Worm (Caenorhabditis elegans) whole organism, L1 larva: ENCODE measurements around the gene pals-19.

Experiments used
- C16A3.4 ChIP-seq: fragments of 150-350 bp; optimal IDR thresholded peaks from 2 replicates; lab custom pipeline; 2014; ENCODE audit warnings: missing biosample characterization, missing genetic modification characterization
- C34B4.2 ChIP-seq: sonication (generic microtip); optimal IDR thresholded peaks from 2 replicates; lab custom pipeline; 2017; ENCODE audit warnings: mild to moderate bottlenecking, missing genetic modification characterization, missing compliant biosample characterization
- aly-2 ChIP-seq: fragments of 150-350 bp; optimal IDR thresholded peaks from 2 replicates; lab custom pipeline; 2014; ENCODE audit warnings: missing biosample characterization, missing genetic modification characterization
- blmp-1 ChIP-seq: fragments of 150-350 bp; optimal IDR thresholded peaks from 2 replicates; lab custom pipeline; 2014; ENCODE audit warnings: missing biosample characterization, missing genetic modification characterization
- ceh-82 ChIP-seq, 3 experiments: fragments of 150-350 bp in 1 of 3; sonication (generic microtip) in 2 of 3; optimal IDR thresholded peaks; 2 replicates each; lab custom pipeline; 2014 to 2017; ENCODE audit warnings: missing biosample characterization in 3 of 3, missing genetic modification characterization in 3 of 3
- ceh-88 ChIP-seq: fragments of 200-800 bp; sonication (Bioruptor generic); IDR thresholded peaks from 2 replicates; pipeline ENCODE4 v1.3.6; 2022; ENCODE audit warnings: missing genetic modification characterization, missing compliant biosample characterization
- ces-1 ChIP-seq: fragments of 150-350 bp; optimal IDR thresholded peaks from 2 replicates; lab custom pipeline; 2014; ENCODE audit warnings: missing biosample characterization, missing genetic modification reagents, missing genetic modification characterization
- dpl-1 ChIP-seq, 3 experiments: fragments of 150-350 bp in 2 of 3; sonication (generic microtip) in 1 of 3; optimal IDR thresholded peaks; 2 replicates each; lab custom pipeline; 2014 to 2017; ENCODE audit warnings: missing biosample characterization in 3 of 3, missing genetic modification characterization in 3 of 3, missing genetic modification reagents in 3 of 3
- dsc-1 ChIP-seq: sonication (generic microtip); optimal IDR thresholded peaks from 2 replicates; lab custom pipeline; 2016; ENCODE audit warnings: mild to moderate bottlenecking, missing genetic modification characterization, missing compliant biosample characterization
- efl-1 ChIP-seq, 4 experiments: fragments of 150-350 bp; optimal IDR thresholded peaks in 3 of 4; peaks in 1 of 4; 1 replicate in 1 of 4; 2 replicates in 3 of 4; lab custom pipeline; 2014; ENCODE audit warnings: missing biosample characterization in 2 of 4, missing genetic modification characterization in 2 of 4, missing genetic modification reagents in 2 of 4
- egl-13 ChIP-seq: sonication (generic microtip); optimal IDR thresholded peaks from 2 replicates; lab custom pipeline; 2016; ENCODE audit warnings: missing genotype, missing genetic modification reagents, missing genetic modification characterization, missing compliant biosample characterization
- egl-27 ChIP-seq, 2 experiments: fragments of 150-350 bp in 1 of 2; sonication (generic microtip); optimal IDR thresholded peaks; 3 replicates each; lab custom pipeline; 2017 to 2018; ENCODE audit warnings: missing biosample characterization in 2 of 2, missing genetic modification characterization in 2 of 2, missing genetic modification reagents in 2 of 2
- elt-3 ChIP-seq, 6 experiments: fragments of 150-350 bp in 1 of 6; sonication (generic microtip); optimal IDR thresholded peaks; 2 replicates each; lab custom pipeline; 2017 to 2018; ENCODE audit warnings: missing biosample characterization in 6 of 6, missing genetic modification characterization in 6 of 6, inconsistent platforms in 1 of 6
- fos-1 ChIP-seq: fragments of 150-350 bp; optimal IDR thresholded peaks from 2 replicates; lab custom pipeline; 2014; ENCODE audit warnings: missing biosample characterization, missing genetic modification characterization
- grh-1 ChIP-seq: fragments of 200-800 bp; sonication (Bioruptor generic); IDR thresholded peaks from 2 replicates; pipeline ENCODE4 v1.3.6; 2022; ENCODE audit warnings: missing genetic modification reagents, missing genetic modification characterization, missing compliant biosample characterization
- hpl-2 ChIP-seq: fragments of 150-350 bp; optimal IDR thresholded peaks from 2 replicates; lab custom pipeline; 2014; ENCODE audit warnings: missing biosample characterization, missing genetic modification reagents, missing genetic modification characterization
- irx-1 ChIP-seq: sonication (generic microtip); optimal IDR thresholded peaks from 2 replicates; lab custom pipeline; 2016; ENCODE audit warnings: missing genetic modification characterization, missing compliant biosample characterization
- isw-1 ChIP-seq: fragments of 200-800 bp; sonication (Bioruptor generic); IDR thresholded peaks from 2 replicates; pipeline ENCODE4 v1.3.6; 2022; ENCODE audit warnings: missing genetic modification characterization, missing compliant biosample characterization
- jun-1 ChIP-seq: fragments of 150-350 bp; optimal IDR thresholded peaks from 2 replicates; lab custom pipeline; 2014; ENCODE audit warnings: missing biosample characterization, missing genetic modification reagents, missing genetic modification characterization
- lin-13 ChIP-seq: fragments of 150-350 bp; optimal IDR thresholded peaks from 2 replicates; lab custom pipeline; 2014; ENCODE audit warnings: missing biosample characterization, missing genetic modification reagents, missing genetic modification characterization
- lin-14 ChIP-seq: fragments of 200-800 bp; sonication (Bioruptor generic); optimal IDR thresholded peaks from 2 replicates; lab custom pipeline; 2018; ENCODE audit warnings: mild to moderate bottlenecking, missing genetic modification characterization, moderate library complexity, missing compliant biosample characterization
- lin-39 ChIP-seq: fragments of 150-350 bp; optimal IDR thresholded peaks from 2 replicates; lab custom pipeline; 2014; ENCODE audit warnings: missing biosample characterization, missing genetic modification reagents, missing genetic modification characterization
- lir-3 ChIP-seq: sonication (generic microtip); optimal IDR thresholded peaks from 2 replicates; lab custom pipeline; 2016; ENCODE audit warnings: mild to moderate bottlenecking, missing genetic modification characterization, moderate library complexity, missing compliant biosample characterization; ENCODE audit not compliant: poor library complexity
- lsy-2 ChIP-seq, 2 experiments: fragments of 150-350 bp; optimal IDR thresholded peaks; 2 replicates each; lab custom pipeline; 2014; ENCODE audit warnings: missing biosample characterization in 2 of 2, missing genetic modification characterization in 2 of 2
- mab-9 ChIP-seq: fragments of 200-800 bp; sonication (Bioruptor generic); IDR thresholded peaks from 2 replicates; pipeline ENCODE4 v1.3.6; 2022; ENCODE audit warnings: missing genetic modification reagents, missing genetic modification characterization, missing compliant biosample characterization
- mdl-1 ChIP-seq, 2 experiments: fragments of 150-350 bp; optimal IDR thresholded peaks; 2 replicates each; lab custom pipeline; 2014 to 2017; ENCODE audit warnings: missing biosample characterization in 2 of 2, missing genetic modification characterization in 2 of 2, inconsistent platforms in 1 of 2
- mef-2 ChIP-seq: fragments of 150-350 bp; optimal IDR thresholded peaks from 2 replicates; lab custom pipeline; 2014; ENCODE audit warnings: missing biosample characterization, missing genetic modification characterization
- mep-1 ChIP-seq: fragments of 150-350 bp; optimal IDR thresholded peaks from 2 replicates; lab custom pipeline; 2014; ENCODE audit warnings: missing biosample characterization, missing genetic modification characterization
- nhr-12 ChIP-seq: sonication (generic microtip); optimal IDR thresholded peaks from 2 replicates; lab custom pipeline; 2017; ENCODE audit warnings: missing biosample characterization, missing genetic modification characterization
- nhr-19 ChIP-seq: fragments of 200-800 bp; sonication (Bioruptor generic); conservative IDR thresholded peaks from 2 replicates; pipeline ENCODE4 v1.3.6; 2022; ENCODE audit warnings: missing genetic modification characterization, missing compliant biosample characterization
- nhr-20 ChIP-seq: sonication (generic microtip); optimal IDR thresholded peaks from 2 replicates; lab custom pipeline; 2016; ENCODE audit warnings: mild to moderate bottlenecking, missing genetic modification characterization, missing compliant biosample characterization
- nhr-47 ChIP-seq: sonication (generic microtip); optimal IDR thresholded peaks from 2 replicates; lab custom pipeline; 2016; ENCODE audit warnings: mild to moderate bottlenecking, missing genetic modification characterization, moderate library complexity, missing compliant biosample characterization
- nhr-71 ChIP-seq: sonication (generic microtip); optimal IDR thresholded peaks from 2 replicates; lab custom pipeline; 2016; ENCODE audit warnings: mild to moderate bottlenecking, missing genetic modification characterization, moderate library complexity, missing compliant biosample characterization
- nhr-76 ChIP-seq: sonication (generic microtip); optimal IDR thresholded peaks from 2 replicates; lab custom pipeline; 2017; ENCODE audit warnings: missing biosample characterization, missing genetic modification characterization
- nhr-77 ChIP-seq: fragments of 150-350 bp; optimal IDR thresholded peaks from 2 replicates; lab custom pipeline; 2014; ENCODE audit warnings: missing biosample characterization, missing genetic modification characterization
- nhr-85 ChIP-seq: sonication (generic microtip); peaks from one replicate; lab custom pipeline; 2016; ENCODE audit warnings: missing genetic modification characterization, inconsistent platforms, missing compliant biosample characterization
- nhr-90 ChIP-seq: sonication (generic microtip); optimal IDR thresholded peaks from 2 replicates; lab custom pipeline; 2016; ENCODE audit warnings: mild to moderate bottlenecking, missing genetic modification characterization, missing compliant biosample characterization; ENCODE audit not compliant: poor library complexity
- pax-3 ChIP-seq: fragments of 200-800 bp; sonication (Bioruptor generic); optimal IDR thresholded peaks from 2 replicates; lab custom pipeline; 2018; ENCODE audit warnings: mild to moderate bottlenecking, missing genetic modification characterization, moderate library complexity, missing compliant biosample characterization
- skn-1 ChIP-seq: fragments of 150-350 bp; optimal IDR thresholded peaks from 2 replicates; lab custom pipeline; 2014; ENCODE audit warnings: missing biosample characterization, missing genetic modification characterization
- snu-23 ChIP-seq: sonication (generic microtip); optimal IDR thresholded peaks from 2 replicates; lab custom pipeline; 2016; ENCODE audit warnings: missing genetic modification characterization, missing compliant biosample characterization
- sox-4 ChIP-seq: sonication (generic microtip); optimal IDR thresholded peaks from 2 replicates; lab custom pipeline; 2016; ENCODE audit warnings: missing genetic modification characterization, missing compliant biosample characterization
- swsn-7 ChIP-seq: sonication (generic microtip); optimal IDR thresholded peaks from 2 replicates; lab custom pipeline; 2016; ENCODE audit warnings: missing genetic modification characterization, missing compliant biosample characterization
- tbx-2 ChIP-seq: sonication (generic microtip); optimal IDR thresholded peaks from 2 replicates; lab custom pipeline; 2016; ENCODE audit warnings: missing genetic modification characterization, missing compliant biosample characterization
- unc-130 ChIP-seq: fragments of 150-350 bp; optimal IDR thresholded peaks from 2 replicates; lab custom pipeline; 2017; ENCODE audit warnings: missing biosample characterization, missing genetic modification characterization, inconsistent platforms
- unc-62 ChIP-seq: fragments of 150-350 bp; optimal IDR thresholded peaks from 2 replicates; lab custom pipeline; 2014; ENCODE audit warnings: missing biosample characterization, missing genetic modification reagents, missing genetic modification characterization
- ztf-11 ChIP-seq, 2 experiments: sonication (generic microtip); optimal IDR thresholded peaks; 2 replicates each; lab custom pipeline; 2016 to 2017; ENCODE audit warnings: missing genetic modification characterization in 2 of 2, missing biosample characterization in 1 of 2, missing compliant biosample characterization in 1 of 2

The pals-19 gene

DNA sequence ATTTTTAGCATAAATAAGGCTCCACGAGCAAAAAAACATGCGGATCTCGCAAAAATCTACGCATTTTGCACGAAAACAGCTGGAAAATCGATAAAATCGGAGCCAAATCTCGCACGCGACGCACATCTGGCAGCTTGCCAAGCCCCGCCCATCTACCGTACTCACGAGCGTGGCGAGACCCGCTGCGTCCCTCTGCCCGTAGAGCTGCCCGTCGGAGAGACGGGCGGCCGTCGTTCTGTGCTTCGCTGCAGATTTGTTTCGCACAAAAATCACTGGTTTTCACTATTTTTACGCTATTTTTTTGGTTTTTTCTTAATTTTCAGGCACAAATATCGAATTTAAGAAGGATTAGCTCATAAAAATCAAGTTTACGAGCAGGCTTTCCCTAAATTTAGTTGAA is 17.0 kb downstream of the pals-19 start (continued):
- TF ChIP-seq lir-3 (no peak), ztf-11 (tag; optimal IDR thresholded peaks at IDR 0.05; lab: Kevin White, UChicago) (peak in 1 of 2 experiments; percentile 73), blmp-1 (tag; lab: Kevin White, UChicago) (peak; percentile 28), nhr-12 (tag; lab: Kevin White, UChicago) (no peak), egl-27 (tag; optimal IDR thresholded peaks at IDR 0.05; lab: Kevin White, UChicago) (no peak), efl-1 (optimal IDR thresholded peaks at IDR 0.05; lab: Kevin White, UChicago) (peak; percentile 85 to 92), efl-1 (GFP tag; optimal IDR thresholded peaks at IDR 0.05 in 1 of 2; lab: Kevin White, UChicago) (peak; percentile 76 to 97), nhr-76 (tag; lab: Kevin White, UChicago) (no peak), nhr-90 (tag; lab: Kevin White, UChicago) (peak; percentile 85), pax-3 (peak; percentile 83), egl-13 (peak; percentile 77), jun-1 (peak; percentile 85), dsc-1 (tag; lab: Kevin White, UChicago) (peak; percentile 89), ceh-88 (no peak), ces-1 (GFP tag; lab: Kevin White, UChicago) (no peak), lsy-2 (tag; optimal IDR thresholded peaks at IDR 0.05; lab: Kevin White, UChicago) (peak; percentile 99), nhr-19 (GFP tag; lab: Robert Waterston, UW) (peak; percentile 89), nhr-85 (peak; percentile 93), nhr-20 (tag; lab: Kevin White, UChicago) (peak; percentile 87), C16A3.4 (tag; lab: Kevin White, UChicago) (peak; percentile 87), lin-13 (GFP tag; lab: Kevin White, UChicago) (peak; percentile 97), unc-130 (tag; lab: Kevin White, UChicago) (peak; percentile 70), mep-1 (tag; lab: Kevin White, UChicago) (peak; percentile 66), unc-62 (GFP tag; lab: Kevin White, UChicago) (no peak), lin-14 (GFP tag; lab: Kevin White, UChicago) (peak; percentile 90), mdl-1 (tag; optimal IDR thresholded peaks at IDR 0.05; lab: Kevin White, UChicago) (peak in 1 of 2 experiments; percentile 89), isw-1 (GFP tag; lab: Robert Waterston, UW) (peak; percentile 89), snu-23 (GFP tag; lab: Kevin White, UChicago) (peak; percentile 93), elt-3 (tag; optimal IDR thresholded peaks at IDR 0.05; lab: Kevin White, UChicago) (peak in 3 of 6 experiments; percentile 61 to 70 (median 69)), nhr-77 (tag; lab: Kevin White, UChicago) (peak; percentile 79), hpl-2 (GFP tag; lab: Kevin White, UChicago) (peak; percentile 70), dpl-1 (GFP tag; optimal IDR thresholded peaks at IDR 0.05; lab: Kevin White, UChicago) (peak; percentile 65 to 79 (median 79))

DNA sequence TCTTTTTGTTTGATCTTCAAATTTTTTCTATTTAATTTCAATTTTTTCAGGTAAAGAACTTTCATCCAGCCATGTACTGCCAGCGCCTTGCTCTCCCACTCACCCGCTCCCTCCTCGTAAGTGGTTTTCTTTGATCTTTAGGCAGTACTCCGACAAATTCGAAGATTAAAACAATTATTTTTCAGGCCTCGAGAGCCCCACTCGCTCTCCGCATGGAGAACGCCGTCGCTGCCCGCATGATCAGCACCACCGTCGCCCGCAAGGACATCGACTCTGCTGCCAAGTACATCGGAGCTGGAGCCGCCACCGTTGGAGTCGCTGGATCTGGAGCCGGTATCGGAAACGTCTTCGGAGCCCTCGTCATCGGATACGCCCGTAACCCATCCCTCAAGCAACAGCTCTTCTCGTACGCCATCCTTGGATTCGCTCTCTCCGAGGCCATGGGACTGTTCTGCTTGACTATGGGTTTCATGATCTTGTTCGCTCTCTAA is 17.5 kb downstream of the pals-19 start, which contains the start of gene Y82E9BR.3:
TSS of gene Y82E9BR.3 (plus strand) at position 51 of the 491 bp plus-strand sequence.
- TF ChIP-seq mab-9 (GFP tag; lab: Robert Waterston, UW): peak; percentile 11; the same call in 1 of the 2 replicates
- TF ChIP-seq fos-1: no peak
- TF ChIP-seq, all 84 proteins: peak for 1

DNA sequence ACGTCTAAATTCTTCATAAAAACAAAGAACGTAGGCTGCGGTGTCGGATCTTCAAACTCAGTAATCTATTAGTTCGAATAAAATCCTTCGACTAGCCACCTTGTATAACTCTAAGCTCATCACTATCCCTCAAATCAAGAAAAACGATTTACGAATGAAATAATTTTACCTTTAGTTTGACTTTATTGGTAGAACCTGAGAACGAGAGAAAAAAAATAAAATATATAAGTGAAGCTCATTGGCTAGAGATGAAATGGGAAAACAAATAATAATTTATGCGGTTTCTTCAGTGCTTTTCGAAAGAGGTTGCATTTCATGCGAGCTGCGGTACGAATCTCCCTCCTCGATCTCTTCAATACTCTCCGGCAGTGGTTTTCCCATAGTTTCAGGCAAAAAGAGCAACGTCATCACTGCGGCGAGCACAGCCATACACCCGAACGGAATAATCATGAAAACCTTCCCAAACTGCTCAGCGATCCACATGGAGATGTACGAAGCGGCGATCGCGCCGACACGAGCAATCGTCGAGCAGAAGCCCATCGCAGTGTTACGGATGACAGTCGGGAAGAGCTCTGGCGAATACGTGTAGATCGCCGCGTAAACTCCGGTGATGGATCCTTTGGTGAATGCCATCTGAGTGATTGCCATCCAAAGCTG is 18.1 kb downstream of the pals-19 start:
- no peak for TF ChIP-seq nhr-76 (tag; lab: Kevin White, UChicago)
- no peak for TF ChIP-seq irx-1
- TF ChIP-seq lin-39 (tag; lab: Kevin White, UChicago): peak; percentile 29
- TF ChIP-seq mef-2 (tag; lab: Kevin White, UChicago): no peak
- peak in 1 of 3 experiments; percentile 11 for TF ChIP-seq ceh-82 (tag; optimal IDR thresholded peaks at IDR 0.05; lab: Kevin White, UChicago)
- no peak for TF ChIP-seq C34B4.2
- peak; percentile 86 for TF ChIP-seq nhr-90 (tag; lab: Kevin White, UChicago)
- no peak for TF ChIP-seq nhr-12 (tag; lab: Kevin White, UChicago)
- peak; percentile 64 for TF ChIP-seq swsn-7 (tag; lab: Kevin White, UChicago)
- TF ChIP-seq grh-1 (GFP tag; lab: Robert Waterston, UW): peak; percentile 48; the same call in 1 of the 2 replicates
- no peak for TF ChIP-seq mdl-1 (tag; optimal IDR thresholded peaks at IDR 0.05; lab: Kevin White, UChicago)
- TF ChIP-seq nhr-47 (tag; lab: Kevin White, UChicago): peak; percentile 67
- TF ChIP-seq aly-2: peak; percentile 91
- TF ChIP-seq nhr-71 (tag; lab: Kevin White, UChicago): peak; percentile 81
- peak; percentile 50 for TF ChIP-seq nhr-20 (tag; lab: Kevin White, UChicago)
- TF ChIP-seq hpl-2 (GFP tag; lab: Kevin White, UChicago): peak; percentile 41
- no peak for TF ChIP-seq sox-4
- no peak for TF ChIP-seq skn-1
- TF ChIP-seq tbx-2: peak; percentile 25
- TF ChIP-seq blmp-1 (tag; lab: Kevin White, UChicago): no peak
- no peak for TF ChIP-seq ces-1 (GFP tag; lab: Kevin White, UChicago)
- no peak for TF ChIP-seq mep-1 (tag; lab: Kevin White, UChicago)
- TF ChIP-seq pax-3: peak; percentile 76
